Fruit fly (Drosophila melanogaster) whole organism, embryonic: Measurements from ENCODE around the gene CG34179.
A peak's percentile ranks its signal among the peaks of the same experiment; 100 is the strongest.

Experiments used
- CG10267 ChIP-seq: fragments of 200-800 bp; sonication (Bioruptor generic); optimal IDR thresholded peaks from 2 replicates; lab custom pipeline; 2018; ENCODE audit warnings: missing biosample characterization, mild to moderate bottlenecking, missing genetic modification characterization, moderate library complexity
- CG11560 ChIP-seq: fragments of 200-800 bp; sonication (Bioruptor generic); IDR thresholded peaks from 3 replicates; pipeline ENCODE4 v1.3.6; 2022; ENCODE audit warnings: missing biosample characterization, missing genetic modification characterization
- CG16815 ChIP-seq: fragments of 200-800 bp; sonication (Bioruptor generic); optimal IDR thresholded peaks from 3 replicates; lab custom pipeline; 2017; ENCODE audit warnings: missing biosample characterization, mild to moderate bottlenecking, missing genetic modification characterization
- CG16863 ChIP-seq: fragments of 200-800 bp; sonication (Bioruptor generic); optimal IDR thresholded peaks from 3 replicates; lab custom pipeline; 2016; ENCODE audit warnings: missing biosample characterization, missing genetic modification characterization
- CG17328 ChIP-seq: fragments of 200-800 bp; sonication (Bioruptor generic); IDR thresholded peaks from 2 replicates; pipeline ENCODE4 v1.3.6; 2022; ENCODE audit warnings: missing biosample characterization, missing genetic modification characterization
- CG17385 ChIP-seq: fragments of 200-800 bp; sonication (Bioruptor generic); optimal IDR thresholded peaks from 3 replicates; lab custom pipeline; 2018; ENCODE audit warnings: missing biosample characterization, mild to moderate bottlenecking, missing genetic modification characterization
- CG2712 ChIP-seq: fragments of 200-800 bp; optimal IDR thresholded peaks from 3 replicates; lab custom pipeline; 2019; ENCODE audit warnings: missing biosample characterization, mild to moderate bottlenecking, missing genetic modification characterization, moderate library complexity
- CG30431 ChIP-seq: fragments of 200-800 bp; sonication (Bioruptor generic); optimal IDR thresholded peaks from 2 replicates; lab custom pipeline; 2017; ENCODE audit warnings: missing biosample characterization, missing genetic modification characterization
- CG31388 ChIP-seq: fragments of 200-800 bp; sonication (Bioruptor generic); optimal IDR thresholded peaks from 2 replicates; lab custom pipeline; 2016; ENCODE audit warnings: missing biosample characterization, missing genetic modification characterization
- CG32772 ChIP-seq: fragments of 200-800 bp; sonication (Bioruptor generic); IDR thresholded peaks from 2 replicates; pipeline ENCODE4 v1.3.6; 2022; ENCODE audit warnings: missing biosample characterization, missing genetic modification characterization
- CG4360 ChIP-seq: fragments of 200-800 bp; sonication (Bioruptor generic); IDR thresholded peaks from 2 replicates; pipeline ENCODE4 v1.3.6; 2022; ENCODE audit warnings: missing biosample characterization, missing genetic modification characterization
- CG6654 ChIP-seq: fragments of 200-800 bp; sonication (Bioruptor generic); optimal IDR thresholded peaks from 2 replicates; lab custom pipeline; 2017; ENCODE audit warnings: missing biosample characterization, mild to moderate bottlenecking, missing genetic modification characterization
- CG6854 ChIP-seq: fragments of 200-800 bp; sonication (Bioruptor generic); optimal IDR thresholded peaks from 3 replicates; lab custom pipeline; 2017; ENCODE audit warnings: missing biosample characterization, mild to moderate bottlenecking, missing genetic modification characterization
- CG7839 ChIP-seq: fragments of 200-800 bp; sonication (Bioruptor generic); optimal IDR thresholded peaks from 3 replicates; lab custom pipeline; 2018; ENCODE audit warnings: missing biosample characterization, mild to moderate bottlenecking, missing genetic modification characterization, moderate library complexity
- CG8765 ChIP-seq: fragments of 200-800 bp; sonication (Bioruptor generic); IDR thresholded peaks from 2 replicates; pipeline ENCODE4 v1.3.6; 2022; ENCODE audit warnings: missing biosample characterization, missing genetic modification characterization
- CG9727 ChIP-seq: fragments of 200-800 bp; sonication (Bioruptor generic); optimal IDR thresholded peaks from 3 replicates; lab custom pipeline; 2017; ENCODE audit warnings: missing biosample characterization, mild to moderate bottlenecking, missing genetic modification characterization
- CG9876 ChIP-seq: fragments of 200-800 bp; sonication (Bioruptor generic); optimal IDR thresholded peaks from 2 replicates; lab custom pipeline; 2016; ENCODE audit warnings: missing biosample characterization, missing genetic modification characterization
- CG9932 ChIP-seq: fragments of 200-800 bp; sonication (Bioruptor generic); IDR thresholded peaks from 2 replicates; pipeline ENCODE4 v1.3.6; 2022; ENCODE audit warnings: missing biosample characterization, missing genetic modification characterization
- CkIIα-i1 ChIP-seq: fragments of 200-800 bp; sonication (Bioruptor generic); IDR thresholded peaks from 2 replicates; pipeline ENCODE4 v1.3.6; 2022; ENCODE audit warnings: missing biosample characterization, missing genetic modification characterization
- Dip3 ChIP-seq: fragments of 200-800 bp; sonication (Bioruptor generic); optimal IDR thresholded peaks from 3 replicates; lab custom pipeline; 2016; ENCODE audit warnings: missing biosample characterization, missing genetic modification characterization
- Dref ChIP-seq: fragments of 200-800 bp; sonication (Bioruptor generic); IDR thresholded peaks from 2 replicates; pipeline ENCODE4 v1.3.6; 2022; ENCODE audit warnings: missing biosample characterization, missing genetic modification characterization
- Fer1 ChIP-seq: fragments of 200-800 bp; sonication (Bioruptor generic); optimal IDR thresholded peaks from 2 replicates; lab custom pipeline; 2017; ENCODE audit warnings: missing biosample characterization, mild to moderate bottlenecking, missing genetic modification characterization
- Fer3 ChIP-seq: fragments of 200-800 bp; sonication (Bioruptor generic); optimal IDR thresholded peaks from 2 replicates; lab custom pipeline; 2018; ENCODE audit warnings: missing biosample characterization, mild to moderate bottlenecking, missing genetic modification characterization, moderate library complexity
- H15 ChIP-seq: fragments of 200-800 bp; sonication (Bioruptor generic); IDR thresholded peaks from 3 replicates; pipeline ENCODE4 v1.3.6; 2022; ENCODE audit warnings: missing biosample characterization, missing genetic modification characterization
- Hand ChIP-seq: fragments of 200-800 bp; sonication (Bioruptor generic); optimal IDR thresholded peaks from 2 replicates; lab custom pipeline; 2017; ENCODE audit warnings: mild to moderate bottlenecking, missing biosample characterization, missing genetic modification reagents, missing genetic modification characterization
- Hr78 ChIP-seq, 2 experiments: fragments of 200-800 bp in 1 of 2; fragments of >200 bp in 1 of 2; sonication (Bioruptor generic) in 1 of 2; optimal IDR thresholded peaks; 2 replicates each; lab custom pipeline; 2017 to 2019; ENCODE audit warnings: missing biosample characterization in 2 of 2, missing genetic modification characterization in 2 of 2, mild to moderate bottlenecking in 1 of 2, moderate library complexity in 1 of 2
- MTF-1 ChIP-seq: fragments of 200-800 bp; sonication (Bioruptor generic); optimal IDR thresholded peaks from 2 replicates; lab custom pipeline; 2018; ENCODE audit warnings: missing biosample characterization, mild to moderate bottlenecking, missing genetic modification characterization, borderline replicate concordance
- Nf-YA ChIP-seq: fragments of 200-800 bp; sonication (Bioruptor generic); IDR thresholded peaks from 2 replicates; pipeline ENCODE4 v1.3.6; 2022; ENCODE audit warnings: missing biosample characterization, missing genetic modification characterization
- Ravus ChIP-seq: fragments of 200-800 bp; sonication (Bioruptor generic); IDR thresholded peaks from 2 replicates; pipeline ENCODE4 v1.3.6; 2022; ENCODE audit warnings: missing biosample characterization, missing genetic modification characterization
- Rfx ChIP-seq: fragments of 200-800 bp; sonication (Bioruptor generic); IDR thresholded peaks from 2 replicates; pipeline ENCODE4 v1.3.6; 2022; ENCODE audit warnings: missing biosample characterization, missing genetic modification characterization
- Six4 ChIP-seq: fragments of 200-800 bp; sonication (Bioruptor generic); optimal IDR thresholded peaks from 2 replicates; lab custom pipeline; 2016; ENCODE audit warnings: missing biosample characterization, missing genetic modification characterization
- Xbp1 ChIP-seq: fragments of 200-800 bp; sonication (Bioruptor generic); optimal IDR thresholded peaks from 3 replicates; lab custom pipeline; 2016; ENCODE audit warnings: missing biosample characterization, mild to moderate bottlenecking, missing genetic modification characterization
- ash1 ChIP-seq: fragments of 200-800 bp; sonication (Bioruptor generic); optimal IDR thresholded peaks from 2 replicates; lab custom pipeline; 2018; ENCODE audit warnings: missing biosample characterization, mild to moderate bottlenecking, missing genetic modification characterization
- bab2 ChIP-seq: fragments of 200-800 bp; sonication (Bioruptor generic); optimal IDR thresholded peaks from 2 replicates; lab custom pipeline; 2016; ENCODE audit warnings: missing biosample characterization, missing genetic modification characterization
- br ChIP-seq: fragments of >200 bp; optimal IDR thresholded peaks from 2 replicates; lab custom pipeline; 2017
- chn ChIP-seq: fragments of 200-800 bp; sonication (Bioruptor generic); optimal IDR thresholded peaks from 2 replicates; lab custom pipeline; 2016; ENCODE audit warnings: missing biosample characterization, missing genetic modification characterization
- fd102C ChIP-seq: fragments of 200-800 bp; sonication (Bioruptor generic); optimal IDR thresholded peaks from 2 replicates; lab custom pipeline; 2018; ENCODE audit warnings: missing biosample characterization, mild to moderate bottlenecking, missing genetic modification characterization, moderate library complexity
- grau ChIP-seq: fragments of 200-800 bp; optimal IDR thresholded peaks from 3 replicates; lab custom pipeline; 2019; ENCODE audit warnings: missing biosample characterization, mild to moderate bottlenecking, missing genetic modification characterization, moderate library complexity
- klu ChIP-seq: fragments of 200-800 bp; sonication (Bioruptor generic); IDR thresholded peaks from 2 replicates; pipeline ENCODE4 v1.3.6; 2022; ENCODE audit warnings: missing biosample characterization, missing genetic modification characterization
- odd ChIP-seq: fragments of 200-800 bp; sonication (Bioruptor generic); optimal IDR thresholded peaks from 2 replicates; lab custom pipeline; 2017; ENCODE audit warnings: missing biosample characterization, mild to moderate bottlenecking, missing genetic modification characterization
- peb ChIP-seq: fragments of 200-800 bp; sonication (Bioruptor generic); IDR thresholded peaks from 2 replicates; pipeline ENCODE4 v1.3.6; 2022; ENCODE audit warnings: missing biosample characterization, missing genetic modification characterization
- pros ChIP-seq: fragments of 200-800 bp; sonication (Bioruptor generic); optimal IDR thresholded peaks from 3 replicates; lab custom pipeline; 2019; ENCODE audit warnings: missing biosample characterization, mild to moderate bottlenecking, missing genetic modification characterization, moderate library complexity
- schlank ChIP-seq: fragments of 200-800 bp; sonication (Bioruptor generic); optimal IDR thresholded peaks from 2 replicates; lab custom pipeline; 2018; ENCODE audit warnings: missing biosample characterization, mild to moderate bottlenecking, missing genetic modification characterization
- sens-2 ChIP-seq: fragments of 200-800 bp; sonication (Bioruptor generic); IDR thresholded peaks from 2 replicates; pipeline ENCODE4 v1.3.6; 2022; ENCODE audit warnings: missing biosample characterization, missing genetic modification characterization
- slbo ChIP-seq: fragments of 200-800 bp; sonication (Bioruptor generic); IDR thresholded peaks from 2 replicates; pipeline ENCODE4 v1.3.6; 2022; ENCODE audit warnings: missing biosample characterization, missing genetic modification characterization
- slp2 ChIP-seq: fragments of 200-800 bp; sonication (Bioruptor generic); optimal IDR thresholded peaks from 2 replicates; lab custom pipeline; 2016; ENCODE audit warnings: missing biosample characterization, missing genetic modification characterization
- sr ChIP-seq: fragments of 200-800 bp; sonication (Bioruptor generic); IDR thresholded peaks from 3 replicates; pipeline ENCODE4 v1.3.6; 2022; ENCODE audit warnings: missing biosample characterization, missing genetic modification characterization
- tna ChIP-seq: fragments of 200-800 bp; sonication (Bioruptor generic); IDR thresholded peaks from 2 replicates; pipeline ENCODE4 v1.3.6; 2022; ENCODE audit warnings: missing biosample characterization, missing genetic modification characterization; ENCODE audit not compliant: partially characterized antibody
- twi ChIP-seq: fragments of 200-800 bp; optimal IDR thresholded peaks from 2 replicates; lab custom pipeline; 2019; ENCODE audit warnings: missing biosample characterization, mild to moderate bottlenecking, missing genetic modification characterization, moderate library complexity
- unc-4 ChIP-seq: fragments of 200-800 bp; sonication (Bioruptor generic); IDR thresholded peaks from 2 replicates; pipeline ENCODE4 v1.3.6; 2022; ENCODE audit warnings: missing biosample characterization, missing genetic modification characterization; ENCODE audit not compliant: partially characterized antibody
- z ChIP-seq: fragments of 200-800 bp; sonication (Bioruptor generic); IDR thresholded peaks from 3 replicates; pipeline ENCODE4 v1.3.6; 2022; ENCODE audit warnings: missing biosample characterization, missing genetic modification characterization

Gene CG34179

DNA sequence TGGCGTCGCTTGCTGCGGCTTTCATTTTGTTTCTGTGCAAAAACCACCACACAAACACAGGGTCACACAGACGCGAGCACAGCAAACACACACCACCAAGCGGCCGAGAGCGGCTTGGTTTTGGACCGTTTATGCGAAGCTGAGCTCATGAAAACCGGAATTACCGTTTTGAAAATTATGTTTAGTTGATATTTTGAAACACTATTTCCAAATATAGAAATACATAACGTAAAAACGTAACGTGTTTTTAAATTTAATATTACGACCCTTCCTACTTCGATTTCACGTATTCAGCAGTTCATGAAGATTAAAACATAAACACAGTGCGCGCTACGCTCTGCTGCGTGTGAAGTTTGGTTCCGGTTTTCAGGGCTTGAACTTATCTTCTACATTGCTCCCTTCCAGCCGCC is 2.7 kb upstream of the CG34179 start (continued):
- TF ChIP-seq pros (GFP tag; lab: Kevin White, UChicago): peak; percentile 85
- TF ChIP-seq klu (GFP tag; lab: Robert Waterston, UW): peak; percentile 83
- peak; percentile 96 for TF ChIP-seq CG17328
- TF ChIP-seq CG4360 (GFP tag; lab: Robert Waterston, UW): peak; percentile 55; the same call in 1 of the 2 replicates
- TF ChIP-seq CG16815 (GFP tag; lab: Kevin White, UChicago): peak; percentile 72
- peak; percentile 92 for TF ChIP-seq chn (GFP tag; lab: Kevin White, UChicago)
- TF ChIP-seq slp2 (GFP tag; lab: Kevin White, UChicago): peak; percentile 83
- peak; percentile 72 for TF ChIP-seq CG32772 (GFP tag; lab: Robert Waterston, UW)
- TF ChIP-seq CG10267 (tag; lab: Kevin White, UChicago): peak; percentile 95
- TF ChIP-seq bab2: peak; percentile 94
- TF ChIP-seq sens-2 (GFP tag; lab: Robert Waterston, UW): peak; percentile 95
- peak in 1 of 2 experiments; percentile 97 for TF ChIP-seq Hr78 (GFP tag; optimal IDR thresholded peaks at IDR 0.05; lab: Kevin White, UChicago)
- peak; percentile 89 for TF ChIP-seq slbo
- TF ChIP-seq unc-4 (GFP tag; lab: Robert Waterston, UW): no peak
- peak; percentile 95 for TF ChIP-seq schlank (tag; lab: Kevin White, UChicago)
- TF ChIP-seq Dref: 0 out of 2 replicates have a peak, but pooled peaks have one; percentile 20
- TF ChIP-seq CG16863 (GFP tag; lab: Kevin White, UChicago): peak; percentile 95
- TF ChIP-seq CG6854 (GFP tag; lab: Kevin White, UChicago): peak; percentile 97
- no peak for TF ChIP-seq tna (GFP tag; lab: Robert Waterston, UW)
- TF ChIP-seq MTF-1 (GFP tag; lab: Kevin White, UChicago): peak; percentile 91
- peak; percentile 97 for TF ChIP-seq Fer3
- TF ChIP-seq CkIIα-i1 (GFP tag; lab: Robert Waterston, UW): peak; percentile 36; the same call in 1 of the 2 replicates
- TF ChIP-seq fd102C (GFP tag; lab: Kevin White, UChicago): peak; percentile 64
- peak; percentile 90 for TF ChIP-seq Nf-YA (GFP tag; lab: Robert Waterston, UW)
- TF ChIP-seq Ravus (GFP tag; lab: Robert Waterston, UW): peak; percentile 75
- peak; percentile 71 for TF ChIP-seq CG31388 (GFP tag; lab: Kevin White, UChicago)
- TF ChIP-seq CG2712: peak; percentile 98
- peak; percentile 99 for TF ChIP-seq Fer1 (GFP tag; lab: Kevin White, UChicago)
- no peak for TF ChIP-seq br (lab: Kevin White, UChicago)
- TF ChIP-seq CG7839 (tag; lab: Kevin White, UChicago): peak; percentile 96
- TF ChIP-seq Rfx: peak; percentile 97
- peak; percentile 82 for TF ChIP-seq CG6654 (GFP tag; lab: Kevin White, UChicago)
- TF ChIP-seq CG9932 (GFP tag; lab: Robert Waterston, UW): peak; percentile 87
- TF ChIP-seq z (GFP tag; lab: Robert Waterston, UW): peak; percentile 64; the same call in 2 of the 3 replicates
- TF ChIP-seq CG8765 (GFP tag; lab: Robert Waterston, UW): peak; percentile 73
- TF ChIP-seq sr (GFP tag; lab: Robert Waterston, UW): peak; percentile 75; the same call in 2 of the 3 replicates
- TF ChIP-seq CG9727: peak; percentile 98
- TF ChIP-seq CG17385 (GFP tag; lab: Kevin White, UChicago): peak; percentile 94
- peak; percentile 56; the same call in 2 of the 3 replicates for TF ChIP-seq CG11560 (tag; lab: Robert Waterston, UW)
- TF ChIP-seq CG9876 (GFP tag; lab: Kevin White, UChicago): peak; percentile 76
- peak; percentile 95 for TF ChIP-seq Xbp1 (GFP tag; lab: Kevin White, UChicago)
- TF ChIP-seq Six4 (GFP tag; lab: Kevin White, UChicago): peak; percentile 93
- TF ChIP-seq grau (tag; lab: Kevin White, UChicago): peak; percentile 96
- peak; percentile 97 for TF ChIP-seq odd (GFP tag; lab: Kevin White, UChicago)
- peak; percentile 86 for TF ChIP-seq peb (GFP tag; lab: Robert Waterston, UW)
- TF ChIP-seq H15 (GFP tag; lab: Robert Waterston, UW): peak; percentile 81
- TF ChIP-seq Dip3 (GFP tag; lab: Kevin White, UChicago): peak; percentile 92
- peak; percentile 84 for TF ChIP-seq CG30431 (GFP tag; lab: Kevin White, UChicago)
- peak; percentile 98 for TF ChIP-seq Hand (GFP tag; lab: Kevin White, UChicago)
- TF ChIP-seq ash1 (GFP tag; lab: Kevin White, UChicago): peak; percentile 76
- peak; percentile 89 for TF ChIP-seq twi (tag; lab: Kevin White, UChicago)
